Worm (Caenorhabditis elegans) whole organism, young adult: Measurements from ENCODE around the gene R04A9.1.

Experiments used
- B0035.1 ChIP-seq: sonication (generic microtip); optimal IDR thresholded peaks from 2 replicates; lab custom pipeline; 2016; ENCODE audit warnings: missing genetic modification characterization, mild to moderate bottlenecking, missing compliant biosample characterization, missing genotype, missing genetic modification reagents
- B0336.3 ChIP-seq: fragments of 200-800 bp; sonication (Bioruptor generic); IDR thresholded peaks from 2 replicates; pipeline ENCODE4 v1.3.6; 2022; ENCODE audit warnings: missing genetic modification characterization, missing compliant biosample characterization
- F22D6.2 ChIP-seq: sonication (generic microtip); optimal IDR thresholded peaks from 2 replicates; lab custom pipeline; 2016; ENCODE audit warnings: mild to moderate bottlenecking, missing genetic modification characterization, missing compliant biosample characterization
- F23B12.7 ChIP-seq: sonication (generic microtip); optimal IDR thresholded peaks from 2 replicates; lab custom pipeline; 2017; ENCODE audit warnings: missing genetic modification characterization, mild to moderate bottlenecking, missing compliant biosample characterization, antibody characterized with exemption, moderate library complexity; ENCODE audit not compliant: insufficient read depth
- F33H1.4 ChIP-seq: fragments of 200-800 bp; sonication (Bioruptor generic); IDR thresholded peaks from 2 replicates; pipeline ENCODE4 v1.3.6; 2022; ENCODE audit warnings: missing genetic modification reagents, missing genetic modification characterization, missing compliant biosample characterization
- F49E8.2 ChIP-seq: sonication (generic microtip); optimal IDR thresholded peaks from 3 replicates; lab custom pipeline; 2017; ENCODE audit warnings: missing genetic modification characterization, mild to moderate bottlenecking, missing compliant biosample characterization, antibody characterized with exemption, moderate library complexity; ENCODE audit not compliant: insufficient read depth
- F57C9.4 ChIP-seq: sonication (generic microtip); optimal IDR thresholded peaks from 2 replicates; lab custom pipeline; 2017; ENCODE audit warnings: mild to moderate bottlenecking, missing genetic modification characterization, missing compliant biosample characterization
- T26A5.8 ChIP-seq: sonication (generic microtip); optimal IDR thresholded peaks from 2 replicates; lab custom pipeline; 2016; ENCODE audit warnings: missing genetic modification characterization, missing compliant biosample characterization
- ama-1 ChIP-seq, 3 experiments: fragments of 150-350 bp in 1 of 3; sonication (generic microtip) in 2 of 3; optimal IDR thresholded peaks; 2 replicates each; lab custom pipeline; 2014 to 2018; ENCODE audit warnings: missing biosample characterization in 2 of 3, missing genetic modification characterization in 2 of 3, missing genetic modification reagents in 2 of 3
- bed-1 ChIP-seq: fragments of 200-800 bp; sonication (Bioruptor generic); IDR thresholded peaks from 2 replicates; pipeline ENCODE4 v1.3.6; 2022; ENCODE audit warnings: missing genetic modification reagents, missing genetic modification characterization, missing compliant biosample characterization
- ccch-3 ChIP-seq: fragments of 200-800 bp; sonication (Bioruptor generic); optimal IDR thresholded peaks from 2 replicates; lab custom pipeline; 2018; ENCODE audit warnings: mild to moderate bottlenecking, missing genetic modification characterization, missing compliant biosample characterization
- ceh-58 ChIP-seq: fragments of 200-800 bp; sonication (Bioruptor generic); IDR thresholded peaks from 2 replicates; pipeline ENCODE4 v1.3.6; 2022; ENCODE audit warnings: missing genetic modification characterization, missing compliant biosample characterization
- dox-1 ChIP-seq: fragments of 200-800 bp; sonication (Bioruptor generic); IDR thresholded peaks from 2 replicates; pipeline ENCODE4 v1.3.6; 2022; ENCODE audit warnings: missing genetic modification reagents, missing genetic modification characterization, missing compliant biosample characterization
- dpff-1 ChIP-seq: sonication (generic microtip); optimal IDR thresholded peaks from 2 replicates; lab custom pipeline; 2017; ENCODE audit warnings: mild to moderate bottlenecking, missing genetic modification characterization, missing compliant biosample characterization
- efl-1 ChIP-seq: fragments of 150-350 bp; optimal IDR thresholded peaks from 2 replicates; lab custom pipeline; 2014; ENCODE audit warnings: missing biosample characterization, missing genetic modification reagents, missing genetic modification characterization
- egl-44 ChIP-seq: fragments of 200-800 bp; sonication (Bioruptor generic); IDR thresholded peaks from 2 replicates; pipeline ENCODE4 v1.3.6; 2022; ENCODE audit warnings: missing genetic modification reagents, missing genetic modification characterization, missing compliant biosample characterization
- gei-17 ChIP-seq: fragments of 200-800 bp; sonication (Bioruptor generic); optimal IDR thresholded peaks from 2 replicates; lab custom pipeline; 2018; ENCODE audit warnings: mild to moderate bottlenecking, missing genetic modification characterization, missing compliant biosample characterization
- hmg-20 ChIP-seq: fragments of 200-800 bp; sonication (Bioruptor generic); IDR thresholded peaks from 2 replicates; pipeline ENCODE4 v1.3.6; 2022; ENCODE audit warnings: missing genetic modification reagents, missing genetic modification characterization, missing compliant biosample characterization
- lin-26 ChIP-seq: fragments of 200-800 bp; sonication (Bioruptor generic); IDR thresholded peaks from 2 replicates; pipeline ENCODE4 v1.3.6; 2022; ENCODE audit warnings: missing genetic modification reagents, missing genetic modification characterization, missing compliant biosample characterization
- lin-35 ChIP-seq, 3 experiments: fragments of 150-350 bp in 2 of 3; sonication (generic microtip) in 1 of 3; optimal IDR thresholded peaks; 2 replicates each; lab custom pipeline; 2014 to 2018; ENCODE audit warnings: missing biosample characterization in 3 of 3, missing genetic modification characterization in 3 of 3, missing genetic modification reagents in 3 of 3
- lin-40 ChIP-seq: sonication (generic microtip); optimal IDR thresholded peaks from 2 replicates; lab custom pipeline; 2016; ENCODE audit warnings: missing genetic modification characterization, mild to moderate bottlenecking, missing compliant biosample characterization, missing genotype, missing genetic modification reagents
- madf-6 ChIP-seq: fragments of 200-800 bp; sonication (Bioruptor generic); IDR thresholded peaks from 2 replicates; pipeline ENCODE4 v1.3.6; 2022; ENCODE audit warnings: missing genetic modification reagents, missing genetic modification characterization, missing compliant biosample characterization
- mcd-1 ChIP-seq: fragments of 200-800 bp; sonication (Bioruptor generic); IDR thresholded peaks from 2 replicates; pipeline ENCODE4 v1.3.6; 2022; ENCODE audit warnings: missing genetic modification reagents, missing genetic modification characterization, missing compliant biosample characterization
- mel-28 ChIP-seq: sonication (generic microtip); optimal IDR thresholded peaks from 2 replicates; lab custom pipeline; 2016; ENCODE audit warnings: borderline replicate concordance, mild to moderate bottlenecking, missing genetic modification characterization, missing compliant biosample characterization
- nfya-1 ChIP-seq: sonication (generic microtip); optimal IDR thresholded peaks from 2 replicates; lab custom pipeline; 2017; ENCODE audit warnings: antibody characterized with exemption, missing compliant biosample characterization, missing genetic modification characterization, borderline replicate concordance; ENCODE audit not compliant: insufficient read depth
- nhr-120 ChIP-seq: fragments of 200-800 bp; sonication (Bioruptor generic); IDR thresholded peaks from 2 replicates; pipeline ENCODE4 v1.3.6; 2022; ENCODE audit warnings: missing genetic modification characterization, missing compliant biosample characterization
- nhr-90 ChIP-seq: sonication (generic microtip); optimal IDR thresholded peaks from 2 replicates; lab custom pipeline; 2016; ENCODE audit warnings: missing genotype, mild to moderate bottlenecking, missing genetic modification characterization, missing compliant biosample characterization
- pbrm-1 ChIP-seq: fragments of 200-800 bp; sonication (Bioruptor generic); IDR thresholded peaks from 2 replicates; pipeline ENCODE4 v1.3.6; 2022; ENCODE audit warnings: missing genetic modification reagents, missing genetic modification characterization, missing compliant biosample characterization
- rpc-1 ChIP-seq, 2 experiments: fragments of 150-350 bp in 1 of 2; sonication (generic microtip) in 1 of 2; optimal IDR thresholded peaks; 2 replicates each; lab custom pipeline; 2014 to 2018; ENCODE audit warnings: missing biosample characterization in 1 of 2, missing genetic modification characterization in 1 of 2, missing genetic modification reagents in 1 of 2, missing genotype in 1 of 2
- sdz-38 ChIP-seq: sonication (generic microtip); optimal IDR thresholded peaks from 2 replicates; lab custom pipeline; 2016; ENCODE audit warnings: missing genotype, missing genetic modification characterization, missing compliant biosample characterization
- snpc-1.3 ChIP-seq: sonication (generic microtip); optimal IDR thresholded peaks from 2 replicates; lab custom pipeline; 2017; ENCODE audit warnings: missing genetic modification characterization, mild to moderate bottlenecking, missing compliant biosample characterization, antibody characterized with exemption, moderate library complexity, missing genotype, missing genetic modification reagents; ENCODE audit not compliant: insufficient read depth
- sptf-2 ChIP-seq: fragments of 200-800 bp; sonication (Bioruptor generic); optimal IDR thresholded peaks from 2 replicates; lab custom pipeline; 2018; ENCODE audit warnings: mild to moderate bottlenecking, missing genetic modification characterization, missing compliant biosample characterization
- unc-62 ChIP-seq: fragments of 150-350 bp; optimal IDR thresholded peaks from 2 replicates; lab custom pipeline; 2014; ENCODE audit warnings: missing biosample characterization, missing genetic modification reagents, missing genetic modification characterization
- ztf-25 ChIP-seq: fragments of 200-800 bp; sonication (Bioruptor generic); IDR thresholded peaks from 2 replicates; pipeline ENCODE4 v1.3.6; 2022; ENCODE audit warnings: missing genetic modification reagents, missing genetic modification characterization, missing compliant biosample characterization

R04A9.1 gene

ce11 chrX:369923-370322 lies 34.8 kb upstream of the R04A9.1 start:
- TF ChIP-seq unc-62 (no peak), F33H1.4 (GFP tag; lab: Robert Waterston, UW) (no peak), sptf-2 (GFP tag; lab: Kevin White, UChicago) (no peak), ztf-25 (GFP tag; lab: Robert Waterston, UW) (no peak), lin-40 (tag; lab: Kevin White, UChicago) (no peak)

- TF ChIP-seq madf-6 (GFP tag; lab: Robert Waterston, UW) (no peak), nhr-120 (GFP tag; lab: Robert Waterston, UW) (no peak), T26A5.8 (tag; lab: Kevin White, UChicago) (no peak), bed-1 (GFP tag; lab: Robert Waterston, UW) (no peak), rpc-1 (optimal IDR thresholded peaks at IDR 0.05; lab: Kevin White, UChicago) (no peak), rpc-1 (tag; optimal IDR thresholded peaks at IDR 0.05; lab: Kevin White, UChicago) (no peak), dox-1 (GFP tag; lab: Robert Waterston, UW) (no peak), gei-17 (GFP tag; lab: Kevin White, UChicago) (no peak), lin-35 (GFP tag; optimal IDR thresholded peaks at IDR 0.05; lab: Kevin White, UChicago) (no peak), egl-44 (GFP tag; lab: Robert Waterston, UW) (no peak), dpff-1 (tag; lab: Kevin White, UChicago) (no peak), lin-40 (tag; lab: Kevin White, UChicago) (no peak), sdz-38 (tag; lab: Kevin White, UChicago) (no peak), lin-26 (no peak), B0336.3 (GFP tag; lab: Robert Waterston, UW) (no peak), mcd-1 (GFP tag; lab: Robert Waterston, UW) (no peak), nfya-1 (tag; lab: Kevin White, UChicago) (no peak), snpc-1.3 (tag; lab: Kevin White, UChicago) (no peak), F49E8.2 (no peak), B0035.1 (tag; lab: Kevin White, UChicago) (no peak), hmg-20 (GFP tag; lab: Robert Waterston, UW) (no peak)
- TF ChIP-seq, all 124 proteins: peak for 0
Measured at ce11 chrX:371761-372285, 32.9 kb upstream of the R04A9.1 start, which contains the start of gene nrde-3. nrde-3 (plus strand) TSS chrX:372235.

ce11 chrX:380505-380904 lies 24.2 kb upstream of the R04A9.1 start, which contains the start of gene R04A9.3:
R04A9.3 (minus strand) TSS chrX:380605.
- TF ChIP-seq ztf-25 (GFP tag; lab: Robert Waterston, UW) (no peak), F22D6.2 (tag; lab: Kevin White, UChicago) (no peak), mel-28 (tag; lab: Kevin White, UChicago) (no peak), F23B12.7 (no peak), F57C9.4 (tag; lab: Kevin White, UChicago) (no peak), egl-44 (GFP tag; lab: Robert Waterston, UW) (no peak), ama-1 (optimal IDR thresholded peaks at IDR 0.05; lab: Kevin White, UChicago) (no peak), ama-1 (GFP tag; optimal IDR thresholded peaks at IDR 0.05; lab: Kevin White, UChicago) (no peak), nhr-90 (tag; lab: Kevin White, UChicago) (no peak), ceh-58 (no peak), efl-1 (no peak), ccch-3 (GFP tag; lab: Kevin White, UChicago) (no peak), pbrm-1 (GFP tag; lab: Robert Waterston, UW) (no peak)
- TF ChIP-seq, all 124 proteins: peak for 0
